Fruit fly (Drosophila melanogaster) whole organism, pupa: ENCODE data around the gene robl37BC.

Source experiments
- CG10348 ChIP-seq: fragments of 200-800 bp; sonication (Bioruptor generic); IDR thresholded peaks from 2 replicates; pipeline ENCODE4 v1.3.6; 2022; ENCODE audit warnings: missing biosample characterization, missing genetic modification characterization
- CG12605 ChIP-seq: fragments of 200-800 bp; sonication (Bioruptor generic); IDR thresholded peaks from 2 replicates; pipeline ENCODE4 v1.3.6; 2022; ENCODE audit warnings: missing biosample characterization, missing genetic modification characterization
- CG13204 ChIP-seq: fragments of 200-800 bp; sonication (Bioruptor generic); optimal IDR thresholded peaks from 2 replicates; lab custom pipeline; 2018; ENCODE audit warnings: missing biosample characterization, mild to moderate bottlenecking, missing genetic modification characterization, moderate library complexity
- CG14655 ChIP-seq: fragments of 200-800 bp; sonication (Bioruptor generic); optimal IDR thresholded peaks from 3 replicates; lab custom pipeline; 2017; ENCODE audit warnings: mild to moderate bottlenecking, missing biosample characterization, missing genetic modification reagents, missing genetic modification characterization
- CG15710 ChIP-seq: fragments of 200-800 bp; sonication (Bioruptor generic); optimal IDR thresholded peaks from 2 replicates; lab custom pipeline; 2018; ENCODE audit warnings: missing biosample characterization, mild to moderate bottlenecking, missing genetic modification characterization, moderate library complexity
- CG17806 ChIP-seq: fragments of 200-800 bp; sonication (Bioruptor generic); optimal IDR thresholded peaks from 2 replicates; lab custom pipeline; 2018; ENCODE audit warnings: missing biosample characterization, mild to moderate bottlenecking, missing genetic modification characterization, moderate library complexity
- CG32121 ChIP-seq: fragments of 200-800 bp; sonication (Bioruptor generic); IDR thresholded peaks from 2 replicates; pipeline ENCODE4 v1.3.6; 2022; ENCODE audit warnings: missing biosample characterization, missing genetic modification characterization
- CG34367 ChIP-seq: fragments of 200-800 bp; sonication (Bioruptor generic); optimal IDR thresholded peaks from 2 replicates; lab custom pipeline; 2018; ENCODE audit warnings: missing biosample characterization, mild to moderate bottlenecking, missing genetic modification characterization
- CG4496 ChIP-seq: fragments of 200-800 bp; sonication (Bioruptor generic); IDR thresholded peaks from 3 replicates; pipeline ENCODE4 v1.3.6; 2022; ENCODE audit warnings: missing biosample characterization, missing genetic modification characterization
- CG8159 ChIP-seq: fragments of 200-800 bp; sonication (Bioruptor generic); optimal IDR thresholded peaks from 3 replicates; lab custom pipeline; 2018; ENCODE audit warnings: missing biosample characterization, mild to moderate bottlenecking, missing genetic modification characterization, moderate library complexity
- CG8301 ChIP-seq: fragments of 200-800 bp; sonication (Bioruptor generic); optimal IDR thresholded peaks from 2 replicates; lab custom pipeline; 2018; ENCODE audit warnings: missing biosample characterization, mild to moderate bottlenecking, missing genetic modification characterization
- CG9948 ChIP-seq: fragments of 200-800 bp; sonication (Bioruptor generic); optimal IDR thresholded peaks from 2 replicates; lab custom pipeline; 2018; ENCODE audit warnings: missing biosample characterization, mild to moderate bottlenecking, missing genetic modification characterization, moderate library complexity
- D1 ChIP-seq: fragments of 200-800 bp; sonication (Bioruptor generic); optimal IDR thresholded peaks from 2 replicates; lab custom pipeline; 2018; ENCODE audit warnings: missing biosample characterization, mild to moderate bottlenecking, missing genetic modification characterization, moderate library complexity
- EcR ChIP-seq: fragments of 200-800 bp; sonication (Bioruptor generic); optimal IDR thresholded peaks from 3 replicates; lab custom pipeline; 2019; ENCODE audit warnings: missing biosample characterization, missing genetic modification characterization, mild to moderate bottlenecking, moderate library complexity, missing genetic modification reagents
- Ets98B ChIP-seq: fragments of 200-800 bp; sonication (Bioruptor generic); IDR thresholded peaks from 2 replicates; pipeline ENCODE4 v1.3.6; 2022; ENCODE audit warnings: missing biosample characterization, missing genetic modification characterization
- Pif1A ChIP-seq: fragments of 200-800 bp; sonication (Bioruptor generic); optimal IDR thresholded peaks from 3 replicates; lab custom pipeline; 2016; ENCODE audit warnings: missing biosample characterization, missing genetic modification characterization
- Pif1B ChIP-seq: fragments of 200-800 bp; sonication (Bioruptor generic); optimal IDR thresholded peaks from 3 replicates; lab custom pipeline; 2016; ENCODE audit warnings: missing biosample characterization, missing genetic modification characterization
- Snoo ChIP-seq: fragments of 200-800 bp; sonication (Bioruptor generic); optimal IDR thresholded peaks from 3 replicates; lab custom pipeline; 2017; ENCODE audit warnings: missing biosample characterization, mild to moderate bottlenecking, missing genetic modification characterization, inconsistent platforms
- fd96Ca ChIP-seq: fragments of 200-800 bp; sonication (Bioruptor generic); IDR thresholded peaks from 3 replicates; pipeline ENCODE4 v1.3.6; 2022; ENCODE audit warnings: missing biosample characterization, missing genetic modification characterization
- gl ChIP-seq: fragments of 200-800 bp; sonication (Bioruptor generic); optimal IDR thresholded peaks from 2 replicates; lab custom pipeline; 2018; ENCODE audit warnings: missing biosample characterization, mild to moderate bottlenecking, missing genetic modification characterization
- rn ChIP-seq: fragments of 200-800 bp; sonication (Bioruptor generic); IDR thresholded peaks from 2 replicates; pipeline ENCODE4 v1.3.6; 2022; ENCODE audit warnings: missing biosample characterization, missing genetic modification characterization

The robl37BC gene

dm6 chr2L:19017060-19017459, 6.4 kb downstream of the robl37BC start:
- TF ChIP-seq CG8159 (tag; lab: Kevin White, UChicago) (no peak), D1 (tag; lab: Kevin White, UChicago) (no peak), rn (GFP tag; lab: Robert Waterston, UW) (no peak), CG8301 (tag; lab: Kevin White, UChicago) (no peak), EcR (GFP tag; lab: Kevin White, UChicago) (no peak), CG9948 (tag; lab: Kevin White, UChicago) (no peak), CG13204 (GFP tag; lab: Kevin White, UChicago) (no peak), fd96Ca (no peak), CG14655 (no peak), CG34367 (tag; lab: Kevin White, UChicago) (no peak), CG4496 (GFP tag; lab: Robert Waterston, UW) (no peak), Snoo (tag; lab: Kevin White, UChicago) (no peak), CG17806 (tag; lab: Kevin White, UChicago) (no peak), CG32121 (GFP tag; lab: Robert Waterston, UW) (no peak), gl (no peak), Pif1A (GFP tag; lab: Kevin White, UChicago) (no peak), CG10348 (GFP tag; lab: Robert Waterston, UW) (no peak), CG12605 (GFP tag; lab: Robert Waterston, UW) (no peak), Pif1B (no peak), CG15710 (tag; lab: Kevin White, UChicago) (no peak)

dm6 chr2L:19018266-19018665, 7.6 kb downstream of the robl37BC start:
- peak; percentile 16 for TF ChIP-seq CG13204 (GFP tag; lab: Kevin White, UChicago)
- TF ChIP-seq CG8159 (tag; lab: Kevin White, UChicago), result no peak

dm6 chr2L:19019160-19019592, 8.5 kb downstream of the robl37BC start:
- TF ChIP-seq CG8159 (tag; lab: Kevin White, UChicago), result peak; percentile 50
- TF ChIP-seq Pif1A (GFP tag; lab: Kevin White, UChicago), result peak; percentile 3
- TF ChIP-seq Snoo (tag; lab: Kevin White, UChicago), result no peak
- TF ChIP-seq CG15710 (tag; lab: Kevin White, UChicago), result peak; percentile 38
- TF ChIP-seq CG14655, result peak; percentile 19

DNA sequence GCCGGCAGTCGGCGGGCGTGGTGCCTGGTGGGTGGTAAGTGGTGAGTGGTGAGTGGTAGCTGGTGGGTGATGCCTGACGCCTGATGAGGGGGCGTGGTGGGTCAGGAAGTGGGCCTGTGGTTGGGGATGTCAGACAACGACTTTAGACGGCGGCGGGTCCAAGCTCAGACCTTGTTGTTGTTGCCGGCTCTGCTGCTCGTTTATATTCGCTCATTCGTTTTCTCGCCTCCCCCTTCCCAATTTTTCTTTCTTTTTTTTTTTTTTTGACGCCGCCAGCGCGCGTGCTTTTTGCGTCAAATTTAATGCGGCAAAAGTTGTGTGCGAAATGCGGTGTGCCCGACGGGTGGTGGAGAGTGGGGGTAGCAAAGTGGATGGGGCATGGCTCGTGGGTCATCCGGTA, 9.0 kb downstream of the robl37BC start:
- TF ChIP-seq CG13204 (GFP tag; lab: Kevin White, UChicago) (peak; percentile 58), CG14655 (no peak)

DNA sequence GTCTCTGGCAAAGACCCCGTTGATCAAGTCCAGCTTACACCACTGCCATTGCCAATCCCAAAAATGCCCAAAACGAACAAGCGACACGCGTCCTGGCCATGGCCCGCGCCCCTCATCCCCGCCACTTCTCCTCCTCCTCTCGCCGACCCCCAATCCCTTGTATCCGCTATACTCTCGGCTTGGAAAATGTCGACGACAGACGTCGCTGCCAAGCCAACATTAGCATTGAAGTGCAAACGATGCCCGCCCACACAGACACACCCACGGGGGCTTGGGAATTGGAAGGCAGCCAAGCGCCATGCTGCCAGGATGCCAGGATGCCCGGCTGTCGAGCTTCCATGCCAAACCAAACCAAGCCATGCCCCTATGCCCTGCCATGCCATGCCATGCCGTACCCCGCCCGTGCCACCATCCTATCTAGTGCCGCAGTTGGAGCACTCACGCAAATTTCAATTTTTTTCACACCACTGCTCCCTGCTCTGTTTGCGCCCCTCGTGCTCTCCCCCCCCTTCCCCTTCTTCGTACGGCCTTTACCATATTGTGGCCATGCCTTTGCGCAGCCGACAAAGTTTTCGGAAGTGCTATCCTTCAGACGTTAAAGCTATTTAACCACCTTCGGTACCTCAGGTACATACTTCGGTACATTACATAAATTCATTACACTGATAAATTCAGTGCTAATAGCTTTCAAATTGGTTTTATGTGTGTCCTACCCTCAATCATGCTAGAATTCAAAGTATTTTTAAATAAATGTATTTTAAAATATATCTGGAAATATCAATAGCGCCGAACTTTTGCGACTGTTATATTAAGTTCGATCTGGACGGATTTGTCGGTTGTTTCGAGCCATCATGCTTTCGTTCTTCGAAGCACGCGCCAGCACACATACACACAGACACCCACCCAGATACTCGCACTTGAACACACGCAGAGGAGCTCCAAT, 10.9 kb downstream of the robl37BC start:
- peak; percentile 86 for TF ChIP-seq CG14655
- peak; percentile 30 for TF ChIP-seq D1 (tag; lab: Kevin White, UChicago)
- TF ChIP-seq CG12605 (GFP tag; lab: Robert Waterston, UW), result peak; percentile 49; the same call in 1 of the 2 replicates
- TF ChIP-seq Snoo (tag; lab: Kevin White, UChicago), result peak; percentile 87
- TF ChIP-seq Ets98B (GFP tag; lab: Robert Waterston, UW), result no peak
- TF ChIP-seq rn (GFP tag; lab: Robert Waterston, UW), result no peak
- no peak for TF ChIP-seq CG32121 (GFP tag; lab: Robert Waterston, UW)
- peak; percentile 81 for TF ChIP-seq Pif1A (GFP tag; lab: Kevin White, UChicago)
- peak; percentile 72 for TF ChIP-seq CG13204 (GFP tag; lab: Kevin White, UChicago)
- peak; percentile 89 for TF ChIP-seq CG8159 (tag; lab: Kevin White, UChicago)
- TF ChIP-seq CG10348 (GFP tag; lab: Robert Waterston, UW), result no peak
- TF ChIP-seq Pif1B, result peak; percentile 91
- TF ChIP-seq CG34367 (tag; lab: Kevin White, UChicago), result peak; percentile 83
- 0 out of 3 replicates have a peak, but pooled peaks have one; percentile 47 for TF ChIP-seq CG4496 (GFP tag; lab: Robert Waterston, UW)
- TF ChIP-seq CG17806 (tag; lab: Kevin White, UChicago), result peak; percentile 78
- TF ChIP-seq EcR (GFP tag; lab: Kevin White, UChicago), result peak; percentile 9
- TF ChIP-seq CG8301 (tag; lab: Kevin White, UChicago), result peak; percentile 81
- peak; percentile 93 for TF ChIP-seq CG15710 (tag; lab: Kevin White, UChicago)
- peak; percentile 85 for TF ChIP-seq CG9948 (tag; lab: Kevin White, UChicago)
- TF ChIP-seq fd96Ca, result no peak; the same call in 2 of the 3 replicates
- peak; percentile 75 for TF ChIP-seq gl

dm6 chr2L:19022221-19022516, 11.5 kb downstream of the robl37BC start, which contains the start of gene CG15172:
CG15172 (plus strand) TSS chr2L:19022417.
- TF ChIP-seq CG12605 (GFP tag; lab: Robert Waterston, UW), result no peak
- TF ChIP-seq Snoo (tag; lab: Kevin White, UChicago), result no peak
- no peak for TF ChIP-seq CG8301 (tag; lab: Kevin White, UChicago)
- no peak for TF ChIP-seq CG4496 (GFP tag; lab: Robert Waterston, UW)
- TF ChIP-seq Pif1B, result no peak
